Fruit fly (Drosophila melanogaster) whole organism, embryonic: ENCODE measurements around the gene Sec23.

ENCODE experiments used
- Atf6 ChIP-seq: fragments of 200-800 bp; sonication (Bioruptor generic); IDR thresholded peaks from 2 replicates; pipeline ENCODE4 v1.3.6; 2022; ENCODE audit warnings: missing biosample characterization, missing genetic modification characterization
- BtbVII ChIP-seq: fragments of 200-800 bp; sonication (Bioruptor generic); optimal IDR thresholded peaks from 3 replicates; lab custom pipeline; 2017; ENCODE audit warnings: missing biosample characterization, mild to moderate bottlenecking, missing genetic modification characterization
- CG10274 ChIP-seq: fragments of 200-800 bp; sonication (Bioruptor generic); optimal IDR thresholded peaks from 3 replicates; lab custom pipeline; 2017; ENCODE audit warnings: missing biosample characterization, mild to moderate bottlenecking, missing genetic modification characterization
- CG11723 ChIP-seq: fragments of 200-800 bp; sonication (Bioruptor generic); optimal IDR thresholded peaks from 2 replicates; lab custom pipeline; 2017; ENCODE audit warnings: missing biosample characterization, mild to moderate bottlenecking, missing genetic modification characterization
- CG13424 ChIP-seq: fragments of 200-800 bp; sonication (Bioruptor generic); optimal IDR thresholded peaks from 2 replicates; lab custom pipeline; 2019; ENCODE audit warnings: missing biosample characterization, mild to moderate bottlenecking, missing genetic modification characterization, moderate library complexity
- CG14860 ChIP-seq: fragments of 200-800 bp; sonication (Bioruptor generic); IDR thresholded peaks from 3 replicates; pipeline ENCODE4 v1.3.6; 2022; ENCODE audit warnings: missing biosample characterization, missing genetic modification characterization; ENCODE audit not compliant: partially characterized antibody
- CG14965 ChIP-seq: fragments of 200-800 bp; sonication (Bioruptor generic); optimal IDR thresholded peaks from 2 replicates; lab custom pipeline; 2016; ENCODE audit warnings: missing biosample characterization, missing genetic modification characterization, borderline replicate concordance
- CG15011 ChIP-seq: fragments of 200-800 bp; sonication (Bioruptor generic); optimal IDR thresholded peaks from 3 replicates; lab custom pipeline; 2018; ENCODE audit warnings: missing biosample characterization, mild to moderate bottlenecking, missing genetic modification characterization
- CG17328 ChIP-seq: fragments of 200-800 bp; sonication (Bioruptor generic); IDR thresholded peaks from 2 replicates; pipeline ENCODE4 v1.3.6; 2022; ENCODE audit warnings: missing biosample characterization, missing genetic modification characterization
- CG18764 ChIP-seq: fragments of 200-800 bp; sonication (Bioruptor generic); optimal IDR thresholded peaks from 3 replicates; lab custom pipeline; 2016; ENCODE audit warnings: missing biosample characterization, missing genetic modification characterization
- CG2202 ChIP-seq: fragments of 200-800 bp; sonication (Bioruptor generic); optimal IDR thresholded peaks from 2 replicates; lab custom pipeline; 2018; ENCODE audit warnings: missing biosample characterization, mild to moderate bottlenecking, missing genetic modification characterization
- CG2875 ChIP-seq: fragments of 200-800 bp; sonication (Bioruptor generic); optimal IDR thresholded peaks from 2 replicates; lab custom pipeline; 2017; ENCODE audit warnings: missing biosample characterization, mild to moderate bottlenecking, missing genetic modification characterization, missing genetic modification reagents
- CG32532 ChIP-seq: fragments of 200-800 bp; sonication (Bioruptor generic); IDR thresholded peaks from 2 replicates; pipeline ENCODE4 v1.3.6; 2022; ENCODE audit warnings: missing biosample characterization, missing genetic modification characterization
- CG4404 ChIP-seq: fragments of 200-800 bp; sonication (Bioruptor generic); IDR thresholded peaks from 2 replicates; pipeline ENCODE4 v1.3.6; 2022; ENCODE audit warnings: missing biosample characterization, missing genetic modification characterization
- CG4707 ChIP-seq: fragments of 200-800 bp; sonication (Bioruptor generic); optimal IDR thresholded peaks from 2 replicates; lab custom pipeline; 2018; ENCODE audit warnings: missing biosample characterization, mild to moderate bottlenecking, missing genetic modification characterization, moderate library complexity
- CG6683 ChIP-seq: fragments of 200-800 bp; sonication (Bioruptor generic); optimal IDR thresholded peaks from 2 replicates; lab custom pipeline; 2017; ENCODE audit warnings: missing biosample characterization, mild to moderate bottlenecking, missing genetic modification characterization, missing genetic modification reagents
- CG6813 ChIP-seq: fragments of 200-800 bp; sonication (Bioruptor generic); optimal IDR thresholded peaks from 2 replicates; lab custom pipeline; 2017; ENCODE audit warnings: missing biosample characterization, missing genetic modification characterization, mild to moderate bottlenecking, moderate library complexity, missing genetic modification reagents
- CG8290 ChIP-seq, 3 experiments: fragments of 200-800 bp; sonication (Bioruptor generic); optimal IDR thresholded peaks; 2 replicates each; lab custom pipeline; 2016 to 2019; ENCODE audit warnings: missing biosample characterization in 3 of 3, missing genetic modification characterization in 3 of 3, mild to moderate bottlenecking in 2 of 3, moderate library complexity in 1 of 3
- E2f2 ChIP-seq: fragments of 200-800 bp; sonication (Bioruptor generic); IDR thresholded peaks from 2 replicates; pipeline ENCODE4 v1.3.6; 2022; ENCODE audit warnings: missing biosample characterization, missing genetic modification characterization
- Fer2 ChIP-seq: fragments of 200-800 bp; sonication (Bioruptor generic); optimal IDR thresholded peaks from 2 replicates; lab custom pipeline; 2018; ENCODE audit warnings: missing biosample characterization, mild to moderate bottlenecking, missing genetic modification characterization, moderate library complexity
- Fer3 ChIP-seq: fragments of 200-800 bp; sonication (Bioruptor generic); optimal IDR thresholded peaks from 2 replicates; lab custom pipeline; 2018; ENCODE audit warnings: missing biosample characterization, mild to moderate bottlenecking, missing genetic modification characterization, moderate library complexity
- Hmx ChIP-seq: fragments of 200-800 bp; sonication (Bioruptor generic); optimal IDR thresholded peaks from 2 replicates; lab custom pipeline; 2016; ENCODE audit warnings: missing biosample characterization, missing genetic modification characterization
- Hr3 ChIP-seq: fragments of 200-800 bp; sonication (Bioruptor generic); optimal IDR thresholded peaks from 3 replicates; lab custom pipeline; 2016; ENCODE audit warnings: missing biosample characterization, missing genetic modification characterization
- Oaz ChIP-seq: fragments of 200-800 bp; sonication (Bioruptor generic); IDR thresholded peaks from 2 replicates; pipeline ENCODE4 v1.3.6; 2022; ENCODE audit warnings: missing biosample characterization, missing genetic modification characterization
- Ptx1 ChIP-seq: fragments of 200-800 bp; sonication (Bioruptor generic); IDR thresholded peaks from 2 replicates; pipeline ENCODE4 v1.3.6; 2022; ENCODE audit warnings: missing biosample characterization, missing genetic modification characterization
- Tbp ChIP-seq: fragments of >200 bp; optimal IDR thresholded peaks from 2 replicates; lab custom pipeline; 2018; ENCODE audit warnings: missing biosample characterization, missing genetic modification characterization
- YL-1 ChIP-seq: fragments of 200-800 bp; sonication (Bioruptor generic); optimal IDR thresholded peaks from 3 replicates; lab custom pipeline; 2017; ENCODE audit warnings: missing biosample characterization, mild to moderate bottlenecking, missing genetic modification characterization
- ato ChIP-seq: fragments of 200-800 bp; sonication (Bioruptor generic); IDR thresholded peaks from 2 replicates; pipeline ENCODE4 v1.3.6; 2022; ENCODE audit warnings: missing biosample characterization, missing genetic modification characterization; ENCODE audit not compliant: partially characterized antibody
- bbx ChIP-seq: fragments of 200-800 bp; sonication (Bioruptor generic); IDR thresholded peaks from 2 replicates; pipeline ENCODE4 v1.3.6; 2022; ENCODE audit warnings: missing biosample characterization, missing genetic modification characterization; ENCODE audit not compliant: partially characterized antibody
- crc ChIP-seq: fragments of 200-800 bp; sonication (Bioruptor generic); optimal IDR thresholded peaks from 2 replicates; lab custom pipeline; 2016; ENCODE audit warnings: missing biosample characterization, missing genetic modification characterization
- croc ChIP-seq: fragments of 200-800 bp; sonication (Bioruptor generic); conservative IDR thresholded peaks from 3 replicates; pipeline ENCODE4 v1.3.6; 2022; ENCODE audit warnings: missing biosample characterization, missing genetic modification characterization
- fu2 ChIP-seq: fragments of 200-800 bp; sonication (Bioruptor generic); optimal IDR thresholded peaks from 2 replicates; lab custom pipeline; 2016; ENCODE audit warnings: missing biosample characterization, missing genetic modification characterization
- gcm2 ChIP-seq: fragments of 200-800 bp; sonication (Bioruptor generic); optimal IDR thresholded peaks from 2 replicates; lab custom pipeline; 2016; ENCODE audit warnings: missing biosample characterization, missing genetic modification characterization
- grau ChIP-seq: fragments of 200-800 bp; optimal IDR thresholded peaks from 3 replicates; lab custom pipeline; 2019; ENCODE audit warnings: missing biosample characterization, mild to moderate bottlenecking, missing genetic modification characterization, moderate library complexity
- klu ChIP-seq: fragments of 200-800 bp; sonication (Bioruptor generic); IDR thresholded peaks from 2 replicates; pipeline ENCODE4 v1.3.6; 2022; ENCODE audit warnings: missing biosample characterization, missing genetic modification characterization
- luna ChIP-seq: fragments of 200-800 bp; sonication (Bioruptor generic); optimal IDR thresholded peaks from 2 replicates; lab custom pipeline; 2016; ENCODE audit warnings: missing biosample characterization, missing genetic modification characterization
- mam ChIP-seq: fragments of 200-800 bp; sonication (Bioruptor generic); optimal IDR thresholded peaks from 3 replicates; lab custom pipeline; 2016; ENCODE audit warnings: missing biosample characterization, missing genetic modification characterization
- org-1 ChIP-seq: fragments of 200-800 bp; sonication (Bioruptor generic); optimal IDR thresholded peaks from 2 replicates; lab custom pipeline; 2017; ENCODE audit warnings: missing biosample characterization, missing genetic modification characterization
- otp ChIP-seq: fragments of 200-800 bp; sonication (Bioruptor generic); IDR thresholded peaks from 3 replicates; pipeline ENCODE4, ENCODE4 v1.3.6; 2022; ENCODE audit warnings: missing biosample characterization, missing genetic modification characterization
- phol ChIP-seq: fragments of 200-800 bp; sonication (Bioruptor generic); optimal IDR thresholded peaks from 3 replicates; lab custom pipeline; 2018; ENCODE audit warnings: missing biosample characterization, mild to moderate bottlenecking, missing genetic modification characterization, moderate library complexity
- psq ChIP-seq: fragments of 200-800 bp; sonication (Bioruptor generic); optimal IDR thresholded peaks from 2 replicates; lab custom pipeline; 2017; ENCODE audit warnings: missing biosample characterization, missing genetic modification characterization
- pzg ChIP-seq: fragments of 200-800 bp; sonication (Bioruptor generic); optimal IDR thresholded peaks from 3 replicates; lab custom pipeline; 2018; ENCODE audit warnings: missing biosample characterization, mild to moderate bottlenecking, missing genetic modification characterization, moderate library complexity
- sima ChIP-seq: fragments of 200-800 bp; sonication (Bioruptor generic); optimal IDR thresholded peaks from 2 replicates; lab custom pipeline; 2016; ENCODE audit warnings: missing biosample characterization, missing genetic modification characterization
- slou ChIP-seq: fragments of 200-800 bp; sonication (Bioruptor generic); optimal IDR thresholded peaks from 3 replicates; lab custom pipeline; 2016; ENCODE audit warnings: missing biosample characterization, missing genetic modification characterization
- so ChIP-seq: fragments of 200-800 bp; sonication (Bioruptor generic); IDR thresholded peaks from 3 replicates; pipeline ENCODE4 v1.3.6; 2022; ENCODE audit warnings: missing biosample characterization, missing genetic modification characterization
- sr ChIP-seq: fragments of 200-800 bp; sonication (Bioruptor generic); IDR thresholded peaks from 3 replicates; pipeline ENCODE4 v1.3.6; 2022; ENCODE audit warnings: missing biosample characterization, missing genetic modification characterization
- unc-4 ChIP-seq: fragments of 200-800 bp; sonication (Bioruptor generic); IDR thresholded peaks from 2 replicates; pipeline ENCODE4 v1.3.6; 2022; ENCODE audit warnings: missing biosample characterization, missing genetic modification characterization; ENCODE audit not compliant: partially characterized antibody
- wek ChIP-seq: fragments of 200-800 bp; sonication (Bioruptor generic); optimal IDR thresholded peaks from 3 replicates; lab custom pipeline; 2018; ENCODE audit warnings: missing biosample characterization, mild to moderate bottlenecking, missing genetic modification characterization, moderate library complexity

The Sec23 gene

dm6 chr3R:5672658-5673217, 23.9 kb downstream of the Sec23 start (continued):
- peak; percentile 28 for TF ChIP-seq mam (GFP tag; lab: Kevin White, UChicago)
- peak; percentile 0 for TF ChIP-seq luna (GFP tag; lab: Kevin White, UChicago)
- TF ChIP-seq CG14965 (GFP tag; lab: Kevin White, UChicago), result peak; percentile 14
- TF ChIP-seq grau (tag; lab: Kevin White, UChicago), result peak; percentile 50
- TF ChIP-seq CG17328 (GFP tag; lab: Robert Waterston, UW), result peak; percentile 57
- peak; percentile 93 for TF ChIP-seq CG2875 (GFP tag; lab: Kevin White, UChicago)
- peak; percentile 70 for TF ChIP-seq CG13424 (tag; lab: Kevin White, UChicago)
- TF ChIP-seq CG18764 (GFP tag; lab: Kevin White, UChicago), result peak; percentile 74
- TF ChIP-seq Fer2 (tag; lab: Kevin White, UChicago), result peak; percentile 56
- peak; percentile 32 for TF ChIP-seq sima (GFP tag; lab: Kevin White, UChicago)
- TF ChIP-seq CG8290 (GFP tag; optimal IDR thresholded peaks at IDR 0.05; lab: Kevin White, UChicago), result peak; percentile 74
- TF ChIP-seq CG8290 (tag; optimal IDR thresholded peaks at IDR 0.05; lab: Kevin White, UChicago), result peak; percentile 87 to 92
- peak; percentile 35; the same call in 1 of the 2 replicates for TF ChIP-seq CG32532 (GFP tag; lab: Robert Waterston, UW)
- peak; percentile 54; the same call in 1 of the 2 replicates for TF ChIP-seq E2f2 (GFP tag; lab: Robert Waterston, UW)
- TF ChIP-seq pzg, result peak; percentile 19
- TF ChIP-seq otp (GFP tag; lab: Robert Waterston, UW), result peak; percentile 69; the same call in 1 of the 3 replicates
- TF ChIP-seq Oaz (GFP tag; lab: Robert Waterston, UW), result no peak
- no peak for TF ChIP-seq phol (tag; lab: Kevin White, UChicago)
- TF ChIP-seq croc (GFP tag; lab: Robert Waterston, UW), result no peak
- no peak for TF ChIP-seq CG4404 (GFP tag; lab: Robert Waterston, UW)
- TF ChIP-seq CG6683 (GFP tag; lab: Kevin White, UChicago), result peak; percentile 81
- peak; percentile 92 for TF ChIP-seq BtbVII (GFP tag; lab: Kevin White, UChicago)
- peak; percentile 68; the same call in 1 of the 3 replicates for TF ChIP-seq so
- 0 out of 2 replicates have a peak, but pooled peaks have one; percentile 18 for TF ChIP-seq unc-4
- peak; percentile 45; the same call in 1 of the 3 replicates for TF ChIP-seq sr (GFP tag; lab: Robert Waterston, UW)
- TF ChIP-seq wek (GFP tag; lab: Kevin White, UChicago), result peak; percentile 96
- TF ChIP-seq CG11723 (GFP tag; lab: Kevin White, UChicago), result peak; percentile 87
- no peak for TF ChIP-seq CG14860 (GFP tag; lab: Robert Waterston, UW)
- peak; percentile 48 for TF ChIP-seq CG10274 (GFP tag; lab: Kevin White, UChicago)
- no peak for TF ChIP-seq gcm2 (GFP tag; lab: Kevin White, UChicago)
- TF ChIP-seq CG4707 (GFP tag; lab: Kevin White, UChicago), result peak; percentile 93
- TF ChIP-seq CG6813, result peak; percentile 97
- TF ChIP-seq klu (GFP tag; lab: Robert Waterston, UW), result no peak
- TF ChIP-seq ato (GFP tag; lab: Robert Waterston, UW), result no peak
- TF ChIP-seq crc (GFP tag; lab: Kevin White, UChicago), result peak; percentile 30
- TF ChIP-seq Atf6, result peak; percentile 62
- peak; percentile 71 for TF ChIP-seq Fer3
- peak; percentile 38 for TF ChIP-seq fu2 (GFP tag; lab: Kevin White, UChicago)
- TF ChIP-seq psq (GFP tag; lab: Kevin White, UChicago), result peak; percentile 36
- no peak for TF ChIP-seq Tbp
- TF ChIP-seq CG15011 (GFP tag; lab: Kevin White, UChicago), result peak; percentile 80
- TF ChIP-seq slou (GFP tag; lab: Kevin White, UChicago), result no peak
- TF ChIP-seq org-1, result peak; percentile 83
- TF ChIP-seq Hr3 (GFP tag; lab: Kevin White, UChicago), result peak; percentile 11
- 0 out of 2 replicates have a peak, but pooled peaks have one; percentile 14 for TF ChIP-seq Ptx1 (GFP tag; lab: Robert Waterston, UW)
- no peak for TF ChIP-seq Hmx (GFP tag; lab: Kevin White, UChicago)
- 0 out of 2 replicates have a peak, but pooled peaks have one; percentile 39 for TF ChIP-seq bbx (GFP tag; lab: Robert Waterston, UW)
- peak; percentile 95 for TF ChIP-seq YL-1 (GFP tag; lab: Kevin White, UChicago)
- peak; percentile 87 for TF ChIP-seq CG2202 (tag; lab: Kevin White, UChicago)
